Worm (Caenorhabditis elegans): ENCODE results near the gene ldh-1.

- TF ChIP-seq him-1 (tag; optimal IDR thresholded peaks at IDR 0.05), result no peak
- no peak for TF ChIP-seq W03F9.2 (tag; optimal IDR thresholded peaks at IDR 0.05)
These were observed 5.9 kb downstream of the ldh-1 start for ce11 chrII:11729757-11730535.

Data from whole organism, L4/young adult.